Fruit fly (Drosophila melanogaster) whole organism, embryonic: Measurements from ENCODE around the gene CG10513.

Source experiments
- Adf1 ChIP-seq: fragments of 200-800 bp; sonication (Bioruptor generic); IDR thresholded peaks from 2 replicates; pipeline ENCODE4 v1.3.6; 2022; ENCODE audit warnings: missing biosample characterization, missing genetic modification characterization
- B-H1 ChIP-seq: fragments of 200-800 bp; sonication (Bioruptor generic); IDR thresholded peaks from 3 replicates; pipeline ENCODE4 v1.3.6; 2022; ENCODE audit warnings: missing biosample characterization, missing genetic modification characterization
- B-H2 ChIP-seq: fragments of 200-800 bp; sonication (Bioruptor generic); optimal IDR thresholded peaks from 2 replicates; lab custom pipeline; 2018; ENCODE audit warnings: missing biosample characterization, mild to moderate bottlenecking, missing genetic modification characterization
- C15 ChIP-seq: fragments of 200-800 bp; sonication (Bioruptor generic); IDR thresholded peaks from 3 replicates; pipeline ENCODE4 v1.3.6; 2022; ENCODE audit warnings: missing biosample characterization, missing genetic modification characterization
- CG10654 ChIP-seq: fragments of 200-800 bp; sonication (Bioruptor generic); optimal IDR thresholded peaks from 2 replicates; lab custom pipeline; 2016; ENCODE audit warnings: missing biosample characterization, missing genetic modification characterization
- CG11093 ChIP-seq: fragments of 200-800 bp; sonication (Bioruptor generic); IDR thresholded peaks from 3 replicates; pipeline ENCODE4 v1.3.6; 2022; ENCODE audit warnings: missing biosample characterization, missing genetic modification characterization
- CG11247 ChIP-seq: fragments of 200-800 bp; sonication (Bioruptor generic); IDR thresholded peaks from 2 replicates; pipeline ENCODE4 v1.3.6; 2022; ENCODE audit warnings: missing biosample characterization, missing genetic modification characterization
- CG11398 ChIP-seq: fragments of 200-800 bp; sonication (Bioruptor generic); optimal IDR thresholded peaks from 2 replicates; lab custom pipeline; 2016; ENCODE audit warnings: missing biosample characterization, missing genetic modification characterization
- CG17186 ChIP-seq: fragments of 200-800 bp; sonication (Bioruptor generic); optimal IDR thresholded peaks from 3 replicates; lab custom pipeline; 2017; ENCODE audit warnings: missing biosample characterization, missing genetic modification reagents, missing genetic modification characterization
- CG17361 ChIP-seq: fragments of 200-800 bp; sonication (Bioruptor generic); IDR thresholded peaks from 3 replicates; pipeline ENCODE4 v1.3.6; 2022; ENCODE audit warnings: missing biosample characterization, missing genetic modification characterization
- CG31388 ChIP-seq: fragments of 200-800 bp; sonication (Bioruptor generic); optimal IDR thresholded peaks from 2 replicates; lab custom pipeline; 2016; ENCODE audit warnings: missing biosample characterization, missing genetic modification characterization
- CG34224 ChIP-seq: fragments of 200-800 bp; sonication (Bioruptor generic); IDR thresholded peaks from 3 replicates; pipeline ENCODE4 v1.3.6; 2022; ENCODE audit warnings: missing biosample characterization, missing genetic modification characterization; ENCODE audit not compliant: partially characterized antibody
- CG34376 ChIP-seq: fragments of 200-800 bp; sonication (Bioruptor generic); optimal IDR thresholded peaks from 2 replicates; lab custom pipeline; 2018; ENCODE audit warnings: missing biosample characterization, mild to moderate bottlenecking, missing genetic modification characterization
- CG4360 ChIP-seq: fragments of 200-800 bp; sonication (Bioruptor generic); IDR thresholded peaks from 2 replicates; pipeline ENCODE4 v1.3.6; 2022; ENCODE audit warnings: missing biosample characterization, missing genetic modification characterization
- CG5180 ChIP-seq: fragments of 200-800 bp; sonication (Bioruptor generic); optimal IDR thresholded peaks from 3 replicates; lab custom pipeline; 2017; ENCODE audit warnings: missing biosample characterization, missing genetic modification characterization, mild to moderate bottlenecking, moderate library complexity, missing genetic modification reagents
- CG6175 ChIP-seq: fragments of 200-800 bp; sonication (Bioruptor generic); IDR thresholded peaks from 3 replicates; pipeline ENCODE4 v1.3.6; 2022; ENCODE audit warnings: missing biosample characterization, missing genetic modification characterization
- CG6654 ChIP-seq: fragments of 200-800 bp; sonication (Bioruptor generic); optimal IDR thresholded peaks from 2 replicates; lab custom pipeline; 2017; ENCODE audit warnings: missing biosample characterization, mild to moderate bottlenecking, missing genetic modification characterization
- CG8281 ChIP-seq: fragments of 200-800 bp; sonication (Bioruptor generic); optimal IDR thresholded peaks from 2 replicates; lab custom pipeline; 2018; ENCODE audit warnings: missing biosample characterization, mild to moderate bottlenecking, missing genetic modification characterization, moderate library complexity
- CG8765 ChIP-seq: fragments of 200-800 bp; sonication (Bioruptor generic); IDR thresholded peaks from 2 replicates; pipeline ENCODE4 v1.3.6; 2022; ENCODE audit warnings: missing biosample characterization, missing genetic modification characterization
- Chrac-16 ChIP-seq: fragments of 200-800 bp; sonication (Bioruptor generic); optimal IDR thresholded peaks from 3 replicates; lab custom pipeline; 2016; ENCODE audit warnings: missing biosample characterization, missing genetic modification characterization
- HLH54F ChIP-seq: fragments of 200-800 bp; sonication (Bioruptor generic); optimal IDR thresholded peaks from 3 replicates; lab custom pipeline; 2016; ENCODE audit warnings: missing biosample characterization, missing genetic modification characterization
- Myb ChIP-seq: fragments of 200-800 bp; sonication (Bioruptor generic); optimal IDR thresholded peaks from 2 replicates; lab custom pipeline; 2016; ENCODE audit warnings: missing biosample characterization, missing genetic modification characterization
- NC2β ChIP-seq: fragments of 200-800 bp; sonication (Bioruptor generic); optimal IDR thresholded peaks from 2 replicates; lab custom pipeline; 2016; ENCODE audit warnings: missing biosample characterization, missing genetic modification characterization
- NK7.1 ChIP-seq: fragments of 200-800 bp; sonication (Bioruptor generic); optimal IDR thresholded peaks from 3 replicates; lab custom pipeline; 2016; ENCODE audit warnings: missing biosample characterization, missing genetic modification characterization
- Optix ChIP-seq: fragments of 200-800 bp; sonication (Bioruptor generic); IDR thresholded peaks from 3 replicates; pipeline ENCODE4 v1.3.6; 2022; ENCODE audit warnings: missing biosample characterization, missing genetic modification characterization
- Poxn ChIP-seq: fragments of 200-800 bp; sonication (Bioruptor generic); IDR thresholded peaks from 2 replicates; pipeline ENCODE4 v1.3.6; 2022; ENCODE audit warnings: missing biosample characterization, missing genetic modification characterization
- Sox100B ChIP-seq: fragments of 200-800 bp; sonication (Bioruptor generic); optimal IDR thresholded peaks from 3 replicates; lab custom pipeline; 2018; ENCODE audit warnings: missing biosample characterization, mild to moderate bottlenecking, missing genetic modification characterization
- Spps ChIP-seq: fragments of 200-800 bp; sonication (Bioruptor generic); optimal IDR thresholded peaks from 2 replicates; lab custom pipeline; 2018; ENCODE audit warnings: missing biosample characterization, mild to moderate bottlenecking, missing genetic modification characterization
- Stat92E ChIP-seq, 3 experiments: fragments of >200 bp in 2 of 3; fragments of 200-800 bp in 1 of 3; sonication (Bioruptor generic) in 1 of 3; optimal IDR thresholded peaks; 2 replicates each; lab custom pipeline; 2017 to 2019; ENCODE audit warnings: missing biosample characterization in 3 of 3, missing genetic modification characterization in 3 of 3, mild to moderate bottlenecking in 1 of 3, moderate library complexity in 1 of 3
- Trl ChIP-seq, 3 experiments: fragments of >200 bp in 2 of 3; fragments of 200-800 bp in 1 of 3; sonication (Bioruptor generic) in 1 of 3; optimal IDR thresholded peaks; 2 replicates in 1 of 3; 3 replicates in 2 of 3; lab custom pipeline; 2016 to 2017; ENCODE audit warnings: missing biosample characterization in 1 of 3, missing genetic modification characterization in 1 of 3
- ase ChIP-seq: fragments of 200-800 bp; sonication (Bioruptor generic); IDR thresholded peaks from 3 replicates; pipeline ENCODE4 v1.3.6; 2022; ENCODE audit warnings: missing biosample characterization, missing genetic modification characterization
- bab2 ChIP-seq: fragments of 200-800 bp; sonication (Bioruptor generic); optimal IDR thresholded peaks from 2 replicates; lab custom pipeline; 2016; ENCODE audit warnings: missing biosample characterization, missing genetic modification characterization
- btn ChIP-seq: fragments of 200-800 bp; sonication (Bioruptor generic); optimal IDR thresholded peaks from 2 replicates; lab custom pipeline; 2016; ENCODE audit warnings: missing biosample characterization, missing genetic modification characterization
- chinmo ChIP-seq: fragments of 200-800 bp; sonication (Bioruptor generic); IDR thresholded peaks from 4 replicates; pipeline ENCODE4 v1.3.6; 2022; ENCODE audit warnings: missing biosample characterization, missing genetic modification characterization; ENCODE audit not compliant: partially characterized antibody
- chm ChIP-seq: fragments of 200-800 bp; sonication (Bioruptor generic); IDR thresholded peaks from 2 replicates; pipeline ENCODE4 v1.3.6; 2022; ENCODE audit warnings: missing biosample characterization, missing genetic modification characterization
- crol ChIP-seq: fragments of 200-800 bp; sonication (Bioruptor generic); IDR thresholded peaks from 2 replicates; pipeline ENCODE4 v1.3.6; 2022; ENCODE audit warnings: missing biosample characterization, missing genetic modification characterization
- dati ChIP-seq: fragments of 200-800 bp; sonication (Bioruptor generic); IDR thresholded peaks from 2 replicates; pipeline ENCODE4 v1.3.6; 2022; ENCODE audit warnings: missing biosample characterization, missing genetic modification characterization
- dmrt99B ChIP-seq: fragments of 200-800 bp; sonication (Bioruptor generic); optimal IDR thresholded peaks from 2 replicates; lab custom pipeline; 2018; ENCODE audit warnings: missing biosample characterization, mild to moderate bottlenecking, missing genetic modification characterization, moderate library complexity
- ems ChIP-seq: fragments of 200-800 bp; sonication (Bioruptor generic); optimal IDR thresholded peaks from 3 replicates; lab custom pipeline; 2016; ENCODE audit warnings: missing biosample characterization, missing genetic modification characterization
- gce ChIP-seq: fragments of 200-800 bp; sonication (Bioruptor generic); IDR thresholded peaks from 3 replicates; pipeline ENCODE4 v1.3.6; 2022; ENCODE audit warnings: missing biosample characterization, missing genetic modification characterization
- gem ChIP-seq: fragments of 200-800 bp; sonication (Bioruptor generic); optimal IDR thresholded peaks from 2 replicates; lab custom pipeline; 2019; ENCODE audit warnings: missing biosample characterization, mild to moderate bottlenecking, missing genetic modification characterization, moderate library complexity
- grn ChIP-seq: fragments of 200-800 bp; sonication (Bioruptor generic); optimal IDR thresholded peaks from 3 replicates; lab custom pipeline; 2017; ENCODE audit warnings: missing biosample characterization, missing genetic modification characterization
- lola ChIP-seq, 3 experiments: fragments of >200 bp in 2 of 3; fragments of 200-800 bp in 1 of 3; sonication (Bioruptor generic) in 1 of 3; optimal IDR thresholded peaks; 2 replicates each; lab custom pipeline; 2017 to 2019; ENCODE audit warnings: missing biosample characterization in 3 of 3, missing genetic modification characterization in 3 of 3, mild to moderate bottlenecking in 1 of 3, moderate library complexity in 1 of 3
- luna ChIP-seq: fragments of 200-800 bp; sonication (Bioruptor generic); optimal IDR thresholded peaks from 2 replicates; lab custom pipeline; 2016; ENCODE audit warnings: missing biosample characterization, missing genetic modification characterization
- p53 ChIP-seq: fragments of 200-800 bp; sonication (Bioruptor generic); optimal IDR thresholded peaks from 2 replicates; lab custom pipeline; 2016; ENCODE audit warnings: missing biosample characterization, missing genetic modification characterization
- pzg ChIP-seq: fragments of 200-800 bp; sonication (Bioruptor generic); optimal IDR thresholded peaks from 3 replicates; lab custom pipeline; 2018; ENCODE audit warnings: missing biosample characterization, mild to moderate bottlenecking, missing genetic modification characterization, moderate library complexity
- sens ChIP-seq: fragments of 200-800 bp; sonication (Bioruptor generic); peaks from one replicate; lab custom pipeline; 2016; ENCODE audit warnings: missing biosample characterization, missing genetic modification characterization
- slou ChIP-seq: fragments of 200-800 bp; sonication (Bioruptor generic); optimal IDR thresholded peaks from 3 replicates; lab custom pipeline; 2016; ENCODE audit warnings: missing biosample characterization, missing genetic modification characterization
- slp2 ChIP-seq: fragments of 200-800 bp; sonication (Bioruptor generic); optimal IDR thresholded peaks from 2 replicates; lab custom pipeline; 2016; ENCODE audit warnings: missing biosample characterization, missing genetic modification characterization
- tll ChIP-seq, 2 experiments: fragments of 200-800 bp in 1 of 2; fragments of >200 bp in 1 of 2; sonication (Bioruptor generic) in 1 of 2; optimal IDR thresholded peaks; 2 replicates each; lab custom pipeline; 2017 to 2019; ENCODE audit warnings: missing biosample characterization in 2 of 2, missing genetic modification characterization in 2 of 2, mild to moderate bottlenecking in 1 of 2, moderate library complexity in 1 of 2
- vvl ChIP-seq: fragments of 200-800 bp; sonication (Bioruptor generic); IDR thresholded peaks from 2 replicates; pipeline ENCODE4 v1.3.6; 2022; ENCODE audit warnings: missing biosample characterization, missing genetic modification characterization

CG10513 gene

dm6 chr3R:25262322-25262761 is 14.7 kb downstream of the CG10513 start, which contains the start of the genes Kdsr and CG11858 (continued):
- TF ChIP-seq CG8281 (tag; lab: Kevin White, UChicago) (peak; percentile 7), Stat92E (GFP tag; optimal IDR thresholded peaks at IDR 0.05; lab: Kevin White, UChicago) (no peak), chinmo (peak; percentile 95), pzg (GFP tag; lab: Kevin White, UChicago) (peak; percentile 61), bab2 (GFP tag; lab: Kevin White, UChicago) (peak; percentile 40), CG6654 (GFP tag; lab: Kevin White, UChicago) (no peak), Chrac-16 (GFP tag; lab: Kevin White, UChicago) (peak; percentile 58), CG34224 (GFP tag; lab: Robert Waterston, UW) (no peak), Trl (optimal IDR thresholded peaks at IDR 0.05; lab: Kevin White, UChicago) (no peak), Trl (GFP tag; optimal IDR thresholded peaks at IDR 0.05; lab: Kevin White, UChicago) (peak; percentile 36), Optix (GFP tag; lab: Robert Waterston, UW) (no peak), HLH54F (peak; percentile 43), sens (GFP tag; lab: Kevin White, UChicago) (peak; percentile 91), slou (GFP tag; lab: Kevin White, UChicago) (no peak), ems (GFP tag; lab: Kevin White, UChicago) (peak; percentile 19), CG11398 (GFP tag; lab: Kevin White, UChicago) (no peak), lola (GFP tag; optimal IDR thresholded peaks at IDR 0.05; lab: Kevin White, UChicago) (peak in 1 of 3 experiments; percentile 53), CG8765 (GFP tag; lab: Robert Waterston, UW) (peak; percentile 53), CG11093 (GFP tag; lab: Robert Waterston, UW) (peak; percentile 53; the same call in 1 of the 3 replicates), chm (0 out of 2 replicates have a peak, but pooled peaks have one; percentile 5), CG5180 (GFP tag; lab: Kevin White, UChicago) (no peak), CG11247 (GFP tag; lab: Robert Waterston, UW) (0 out of 2 replicates have a peak, but pooled peaks have one; percentile 18), p53 (GFP tag; lab: Kevin White, UChicago) (no peak), B-H1 (GFP tag; lab: Robert Waterston, UW) (peak; percentile 43; the same call in 2 of the 3 replicates), Adf1 (peak; percentile 54), CG6175 (GFP tag; lab: Robert Waterston, UW) (no peak), NC2β (GFP tag; lab: Kevin White, UChicago) (peak; percentile 46), C15 (GFP tag; lab: Robert Waterston, UW) (no peak), CG31388 (GFP tag; lab: Kevin White, UChicago) (no peak), Poxn (GFP tag; lab: Robert Waterston, UW) (no peak), CG10654 (peak; percentile 29), ase (GFP tag; lab: Robert Waterston, UW) (peak; percentile 45; the same call in 1 of the 3 replicates), CG17361 (GFP tag; lab: Robert Waterston, UW) (no peak; the same call in 2 of the 3 replicates), luna (GFP tag; lab: Kevin White, UChicago) (peak; percentile 40), gce (GFP tag; lab: Robert Waterston, UW) (no peak), Spps (tag; lab: Kevin White, UChicago) (peak; percentile 51), vvl (GFP tag; lab: Robert Waterston, UW) (peak; percentile 91), NK7.1 (GFP tag; lab: Kevin White, UChicago) (no peak), slp2 (no peak), Myb (GFP tag; lab: Kevin White, UChicago) (peak; percentile 51), gem (tag; lab: Kevin White, UChicago) (no peak), CG17186 (GFP tag; lab: Kevin White, UChicago) (peak; percentile 92), CG4360 (GFP tag; lab: Robert Waterston, UW) (no peak), B-H2 (GFP tag; lab: Kevin White, UChicago) (peak; percentile 74), grn (peak; percentile 73), tll (GFP tag; optimal IDR thresholded peaks at IDR 0.05; lab: Kevin White, UChicago) (no peak), Sox100B (GFP tag; lab: Kevin White, UChicago) (no peak), dati (GFP tag; lab: Robert Waterston, UW) (no peak), crol (GFP tag; lab: Robert Waterston, UW) (no peak), btn (GFP tag; lab: Kevin White, UChicago) (no peak), CG34376 (GFP tag; lab: Kevin White, UChicago) (peak; percentile 77), dmrt99B (tag; lab: Kevin White, UChicago) (no peak)
